Fruit fly (Drosophila melanogaster) whole organism, larva: ENCODE measurements around the gene CG7341.

Source experiments
- noc ChIP-seq: fragments of 200-800 bp; sonication (Bioruptor generic); optimal IDR thresholded peaks from 3 replicates; lab custom pipeline; 2019; ENCODE audit warnings: missing biosample characterization, mild to moderate bottlenecking, missing genetic modification characterization, moderate library complexity

CG7341 gene

dm6 chr3L:18137197-18137596, 24.4 kb downstream of the CG7341 start:
- TF ChIP-seq noc, result no peak

dm6 chr3L:18138280-18138679, 25.5 kb downstream of the CG7341 start:
- no peak for TF ChIP-seq noc

- no peak for TF ChIP-seq noc
These were observed 26.4 kb downstream of the CG7341 start, which contains the start of gene geko for dm6 chr3L:18139184-18139629. Gene geko, plus strand, starts transcription at chr3L:18139402.

- peak; percentile 26 for TF ChIP-seq noc
These were observed 30.2 kb downstream of the CG7341 start for dm6 chr3L:18142969-18143368.

- TF ChIP-seq noc, result peak; percentile 1
These were observed 31.9 kb downstream of the CG7341 start for dm6 chr3L:18144620-18145019.

dm6 chr3L:18146833-18147232, 34.1 kb downstream of the CG7341 start:
- no peak for TF ChIP-seq noc

- TF ChIP-seq noc, result no peak
These were observed 34.8 kb downstream of the CG7341 start for dm6 chr3L:18147596-18147995.

dm6 chr3L:18148418-18148973, 35.7 kb downstream of the CG7341 start, which contains the start of gene CG7330:
Gene CG7330, plus strand, starts transcription at chr3L:18148923.
- peak; percentile 97 for TF ChIP-seq noc

dm6 chr3L:18154140-18154539, 41.4 kb downstream of the CG7341 start:
- TF ChIP-seq noc, result no peak

- TF ChIP-seq noc, result no peak
These were observed 48.4 kb downstream of the CG7341 start for dm6 chr3L:18161175-18161574.

- TF ChIP-seq noc, result no peak
These were observed 49.5 kb downstream of the CG7341 start, which contains the start of gene CG13699 for dm6 chr3L:18162174-18162690. Gene CG13699, minus strand, starts transcription at chr3L:18162522.

- TF ChIP-seq noc, result no peak
These were observed 50.4 kb downstream of the CG7341 start for dm6 chr3L:18163127-18163526.

- no peak for TF ChIP-seq noc
These were observed 52.0 kb downstream of the CG7341 start for dm6 chr3L:18164804-18165203.

dm6 chr3L:18166977-18167528, 54.3 kb downstream of the CG7341 start:
- TF ChIP-seq noc, result no peak
